Worm (Caenorhabditis elegans) whole organism, L4/young adult: Measurements from ENCODE around the gene R05G6.3.

Experiments
- W03F9.2 ChIP-seq: fragments of 150-350 bp; optimal IDR thresholded peaks from 2 replicates; lab custom pipeline; 2014; ENCODE audit warnings: missing biosample characterization, missing genetic modification characterization
- dao-5 ChIP-seq: sonication (generic microtip); optimal IDR thresholded peaks from 2 replicates; lab custom pipeline; 2016; ENCODE audit warnings: missing genotype, missing genetic modification characterization, moderate library complexity, missing compliant biosample characterization

ce11 chrIV:7543662-7544061 lies 27.3 kb downstream of the R05G6.3 start:
- TF ChIP-seq W03F9.2 (tag; lab: Kevin White, UChicago) (no peak), dao-5 (tag; lab: Kevin White, UChicago) (no peak)
